Fruit fly (Drosophila melanogaster) S2 (cell line): Measurements from ENCODE around the gene CG2017.

ENCODE experiments used
- CG8478 ChIP-seq: fragments of >200 bp; optimal IDR thresholded peaks from 2 replicates; lab custom pipeline; 2018
- CTCF ChIP-seq, 2 experiments: fragments of >200 bp; optimal IDR thresholded peaks; 2 replicates each; lab custom pipeline; 2018

DNA sequence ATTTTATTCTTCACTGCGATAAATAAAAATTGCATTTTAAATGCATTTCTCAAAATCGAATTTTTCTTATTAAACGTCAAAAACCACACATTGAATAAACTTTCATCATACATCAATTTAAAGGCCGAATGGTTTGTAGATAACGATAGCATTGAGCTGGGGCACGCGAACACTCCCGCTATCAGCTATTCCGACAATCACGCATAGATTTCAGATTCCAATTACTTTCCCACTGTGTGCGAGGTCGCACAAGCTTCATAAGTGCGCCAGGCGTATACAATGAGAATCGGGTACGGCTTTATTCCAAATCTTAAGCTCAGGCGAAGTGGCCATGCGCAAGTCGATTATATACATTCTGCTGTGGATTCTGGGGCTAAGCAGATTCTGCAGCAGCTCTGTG lies 40.5 kb downstream of the CG2017 start, which contains the start of gene CG46303:
- TF ChIP-seq CTCF (optimal IDR thresholded peaks at IDR 0.05; lab: Kevin White, UChicago) (no peak), CG8478 (lab: Kevin White, UChicago) (no peak)
